Worm (Caenorhabditis elegans) whole organism, early embryonic: ENCODE data around the gene coa-7.

ENCODE experiments used
- F13C5.2 ChIP-seq: sonication (generic microtip); optimal IDR thresholded peaks from 2 replicates; lab custom pipeline; 2017; ENCODE audit warnings: mild to moderate bottlenecking, missing genetic modification characterization, inconsistent platforms, missing compliant biosample characterization
- aly-1 ChIP-seq: sonication (generic microtip); optimal IDR thresholded peaks from 2 replicates; lab custom pipeline; 2016; ENCODE audit warnings: missing genetic modification characterization, missing compliant biosample characterization
- ama-1 ChIP-seq: fragments of 150-350 bp; optimal IDR thresholded peaks from 2 replicates; lab custom pipeline; 2014
- ceh-13 ChIP-seq: fragments of 200-800 bp; sonication (Bioruptor generic); optimal IDR thresholded peaks from 2 replicates; lab custom pipeline; 2018; ENCODE audit warnings: mild to moderate bottlenecking, missing genetic modification characterization, missing compliant biosample characterization
- ets-7 ChIP-seq: sonication (generic microtip); optimal IDR thresholded peaks from 2 replicates; lab custom pipeline; 2016; ENCODE audit warnings: missing genotype, missing genetic modification characterization, missing compliant biosample characterization
- flt-1 ChIP-seq: fragments of 200-800 bp; sonication (Bioruptor generic); IDR thresholded peaks from 2 replicates; pipeline ENCODE4 v1.3.6; 2022; ENCODE audit warnings: missing genetic modification characterization, missing compliant biosample characterization
- hnd-1 ChIP-seq: sonication (generic microtip); optimal IDR thresholded peaks from 2 replicates; lab custom pipeline; 2016; ENCODE audit warnings: missing genetic modification characterization, missing compliant biosample characterization
- tbx-37 ChIP-seq: fragments of 200-800 bp; sonication (Bioruptor generic); conservative IDR thresholded peaks from 2 replicates; pipeline ENCODE4 v1.3.6; 2022; ENCODE audit warnings: missing genetic modification reagents, missing genetic modification characterization, missing compliant biosample characterization

DNA sequence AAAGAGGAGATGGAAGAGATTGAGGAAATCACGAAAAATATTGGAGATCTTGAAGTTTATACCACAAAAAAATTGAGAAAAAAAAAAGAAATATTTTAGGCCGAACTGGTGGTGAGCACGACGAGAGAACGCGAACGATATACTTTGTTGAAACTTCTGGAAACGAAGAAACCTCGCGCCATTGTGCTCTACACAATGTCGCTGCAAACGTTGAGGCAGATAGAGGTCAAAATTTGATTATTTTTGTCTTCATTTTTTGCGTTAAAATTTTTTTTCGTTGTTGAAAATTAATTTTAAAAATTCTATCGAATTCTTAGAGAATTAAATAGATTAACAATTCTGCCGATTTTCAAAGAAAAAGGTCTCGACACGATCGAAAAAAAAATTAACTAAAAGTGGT, 49.7 kb upstream of the coa-7 start:
- TF ChIP-seq ama-1 (lab: Kevin White, UChicago), result no peak
- no peak for TF ChIP-seq aly-1 (tag; lab: Kevin White, UChicago)
- no peak for TF ChIP-seq ets-7 (tag; lab: Kevin White, UChicago)
- no peak for TF ChIP-seq flt-1 (GFP tag; lab: Robert Waterston, UW)
- no peak for TF ChIP-seq ceh-13 (GFP tag; lab: Kevin White, UChicago)
- TF ChIP-seq F13C5.2 (tag; lab: Kevin White, UChicago), result no peak
- no peak for TF ChIP-seq tbx-37 (GFP tag; lab: Robert Waterston, UW)
- no peak for TF ChIP-seq hnd-1 (tag; lab: Kevin White, UChicago)
